Worm (Caenorhabditis elegans): ENCODE measurements around the gene C11G10.1.

C11G10.1 gene

DNA sequence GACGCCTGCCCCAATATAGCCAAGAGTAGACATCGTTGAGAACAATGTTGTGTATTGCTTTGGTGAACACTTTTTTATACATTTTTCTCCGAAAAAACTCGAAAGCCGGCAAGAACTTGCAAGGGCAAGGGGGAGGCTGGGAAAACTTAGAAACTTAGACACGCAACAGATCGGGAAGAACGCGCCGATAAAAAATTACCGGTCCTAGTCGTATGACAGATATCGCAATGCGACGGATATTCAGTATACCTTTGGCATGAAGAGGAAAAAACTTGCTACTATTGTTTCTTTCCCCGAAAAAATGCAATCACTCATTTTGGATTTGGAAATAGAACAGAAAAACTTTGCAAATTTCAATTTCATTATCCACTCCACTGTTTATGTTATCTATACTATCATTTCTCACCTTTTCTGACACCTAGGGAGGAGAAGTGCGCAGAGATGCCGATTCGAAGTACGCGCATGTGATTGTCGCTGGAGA lies 17.9 kb upstream of the C11G10.1 start, which contains the start of gene col-41:
TSS of gene col-41 (minus strand) at position 51 of the 481 bp plus-strand sequence.
- TF ChIP-seq hlh-11 (tag; optimal IDR thresholded peaks at IDR 0.05), result peak; percentile 9
- peak in 1 of 2 experiments; percentile 25 for TF ChIP-seq mdl-1 (tag; optimal IDR thresholded peaks at IDR 0.05)
- no peak for TF ChIP-seq snpc-1.2 (GFP tag; IDR thresholded peaks at IDR 0.05)

DNA sequence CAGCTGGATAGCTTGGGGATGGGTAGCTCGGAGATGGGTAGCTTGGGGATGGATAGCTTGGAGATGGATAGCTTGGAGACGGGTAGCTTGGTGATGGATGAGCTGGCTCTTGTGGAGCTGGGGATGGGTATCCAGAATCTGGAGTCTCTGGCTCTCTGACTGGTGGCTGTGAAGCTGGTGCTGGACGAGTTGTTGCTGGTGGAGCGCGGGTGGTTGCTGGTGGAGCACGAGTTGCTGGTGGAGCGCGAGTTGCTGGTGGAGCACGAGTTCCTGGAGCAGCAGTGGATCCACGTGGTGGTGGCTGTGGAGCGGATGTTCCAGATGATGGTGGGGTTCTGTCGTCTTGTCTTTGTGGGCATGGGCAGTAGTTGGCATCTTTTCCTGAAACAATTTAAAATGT lies 16.7 kb upstream of the C11G10.1 start:
- TF ChIP-seq ceh-32 (tag; optimal IDR thresholded peaks at IDR 0.05; ENCODE audit: poor library complexity) (no peak), aha-1 (tag) (peak; percentile 37), nhr-102 (tag; optimal IDR thresholded peaks at IDR 0.05) (no peak), set-16 (GFP tag; IDR thresholded peaks at IDR 0.05) (peak; percentile 83), dve-1 (tag; optimal IDR thresholded peaks at IDR 0.05; ENCODE audit: insufficient read depth) (no peak), lin-38 (GFP tag; IDR thresholded peaks at IDR 0.05) (no peak)

DNA sequence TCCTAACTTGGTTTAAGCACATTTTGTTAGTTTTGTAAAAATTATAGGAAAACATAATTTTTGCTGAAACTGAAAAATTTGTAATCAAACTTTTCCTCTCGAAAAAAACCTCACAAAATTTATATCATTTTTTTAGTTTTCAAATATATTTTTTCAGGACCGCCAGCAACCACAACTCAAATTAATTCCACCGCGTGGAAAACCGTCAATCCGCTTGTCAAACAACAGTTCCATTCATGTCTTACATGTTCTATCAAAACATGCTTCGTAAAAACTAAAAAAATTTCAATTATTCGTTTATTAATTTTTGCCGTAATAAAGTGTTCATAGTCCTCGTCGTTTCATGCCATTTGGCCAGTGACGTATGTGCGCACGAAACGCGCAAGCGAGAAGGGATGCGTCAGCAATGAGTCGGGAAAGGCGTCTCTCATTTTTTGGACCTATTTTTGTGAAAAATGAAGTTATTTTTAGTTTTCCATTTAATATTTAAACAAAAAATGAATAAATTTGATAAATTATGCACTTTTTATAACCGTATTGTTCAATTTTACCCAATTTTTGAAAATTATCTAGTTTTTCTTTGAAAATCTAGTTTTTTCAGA lies 14.9 kb upstream of the C11G10.1 start, which contains the start of gene ucr-2.2:
TSS of gene ucr-2.2 (plus strand) at position 602 of the 602 bp plus-strand sequence.
- TF ChIP-seq hmg-1.1 (GFP tag; IDR thresholded peaks at IDR 0.05), result peak; percentile 91
- peak; percentile 91 for TF ChIP-seq nhr-42 (GFP tag; IDR thresholded peaks at IDR 0.05)
- TF ChIP-seq unc-62 (GFP tag; optimal IDR thresholded peaks at IDR 0.05 in 1 of 2), result peak in 1 of 2 experiments; percentile 93
- TF ChIP-seq unc-62 (tag; optimal IDR thresholded peaks at IDR 0.05), result no peak
- peak; percentile 79 for TF ChIP-seq ctbp-1 (GFP tag; IDR thresholded peaks at IDR 0.05)
- TF ChIP-seq R02D3.7 (tag; optimal IDR thresholded peaks at IDR 0.05), result no peak
- no peak for TF ChIP-seq gei-8 (GFP tag; optimal IDR thresholded peaks at IDR 0.05)
- TF ChIP-seq F44E2.7 (GFP tag; IDR thresholded peaks at IDR 0.05), result no peak
- no peak for TF ChIP-seq attf-4 (tag; optimal IDR thresholded peaks at IDR 0.05)
- no peak for TF ChIP-seq nhr-41 (GFP tag; IDR thresholded peaks at IDR 0.05)
- peak; percentile 34 for TF ChIP-seq aha-1 (tag)
- TF ChIP-seq dpl-1 (GFP tag; optimal IDR thresholded peaks at IDR 0.05), result peak; percentile 83
- TF ChIP-seq rbr-2 (tag; optimal IDR thresholded peaks at IDR 0.05), result peak; percentile 90
- no peak for TF ChIP-seq nhr-25 (tag; optimal IDR thresholded peaks at IDR 0.05; ENCODE audit: borderline replicate concordance, insufficient read depth)
- TF ChIP-seq ceh-44 (GFP tag; IDR thresholded peaks at IDR 0.05), result no peak
- TF ChIP-seq lsy-2 (tag; optimal IDR thresholded peaks at IDR 0.05), result peak in 1 of 2 experiments; percentile 88
- peak; percentile 88 for TF ChIP-seq nhr-6 (tag; optimal IDR thresholded peaks at IDR 0.05)
- peak in 1 of 2 experiments; percentile 48 for TF ChIP-seq hif-1 (tag; optimal IDR thresholded peaks at IDR 0.05)
- TF ChIP-seq pha-4 (GFP tag; IDR thresholded peaks at IDR 0.05), result no peak
- no peak for TF ChIP-seq pha-4 (tag; optimal IDR thresholded peaks at IDR 0.05)
- TF ChIP-seq mes-2 (tag; optimal IDR thresholded peaks at IDR 0.05; ENCODE audit: poor library complexity, severe bottlenecking), result peak; percentile 91
- no peak for TF ChIP-seq D1046.2 (GFP tag; IDR thresholded peaks at IDR 0.05)
- TF ChIP-seq nhr-102 (tag; optimal IDR thresholded peaks at IDR 0.05), result peak; percentile 84
- peak; percentile 49 for TF ChIP-seq F10B5.3 (tag; optimal IDR thresholded peaks at IDR 0.05)
- peak; percentile 68 for TF ChIP-seq hlh-30 (tag; optimal IDR thresholded peaks at IDR 0.05; ENCODE audit: insufficient read depth)
- TF ChIP-seq Y105C5A.15 (GFP tag; IDR thresholded peaks at IDR 0.05), result no peak
- TF ChIP-seq duxl-1 (tag; optimal IDR thresholded peaks at IDR 0.05; ENCODE audit: poor library complexity), result peak; percentile 74
- TF ChIP-seq nhr-111 (GFP tag; optimal IDR thresholded peaks at IDR 0.05), result no peak
- peak; percentile 78 for TF ChIP-seq lin-38 (GFP tag; IDR thresholded peaks at IDR 0.05)
- 0 out of 2 replicates have a peak, but pooled peaks have one; percentile 39 for TF ChIP-seq egl-43 (GFP tag; IDR thresholded peaks at IDR 0.05)
- TF ChIP-seq lin-29 (GFP tag; IDR thresholded peaks at IDR 0.05), result no peak
- peak; percentile 63 for TF ChIP-seq nhr-28 (tag; optimal IDR thresholded peaks at IDR 0.05)
- no peak for TF ChIP-seq ZK337.2 (GFP tag; IDR thresholded peaks at IDR 0.05)
- TF ChIP-seq dmd-9 (GFP tag; IDR thresholded peaks at IDR 0.05), result no peak
- peak; percentile 87 for TF ChIP-seq nhr-77 (tag; optimal IDR thresholded peaks at IDR 0.05)
- peak; percentile 72 for TF ChIP-seq nhr-48 (tag; optimal IDR thresholded peaks at IDR 0.05)
- TF ChIP-seq spr-3 (GFP tag; optimal IDR thresholded peaks at IDR 0.05), result peak; percentile 2
- TF ChIP-seq lin-13 (GFP tag; optimal IDR thresholded peaks at IDR 0.05), result peak; percentile 61
- peak; percentile 45 for TF ChIP-seq F37D6.2 (tag; optimal IDR thresholded peaks at IDR 0.05)
- TF ChIP-seq hlh-11 (tag; optimal IDR thresholded peaks at IDR 0.05), result peak; percentile 91
